Fruit fly (Drosophila melanogaster) whole organism, pupa: Measurements from ENCODE around the gene Gyf.

Source experiments
- CG10348 ChIP-seq: fragments of 200-800 bp; sonication (Bioruptor generic); IDR thresholded peaks from 2 replicates; pipeline ENCODE4 v1.3.6; 2022; ENCODE audit warnings: missing biosample characterization, missing genetic modification characterization
- CG13204 ChIP-seq: fragments of 200-800 bp; sonication (Bioruptor generic); optimal IDR thresholded peaks from 2 replicates; lab custom pipeline; 2018; ENCODE audit warnings: missing biosample characterization, mild to moderate bottlenecking, missing genetic modification characterization, moderate library complexity
- CG32121 ChIP-seq: fragments of 200-800 bp; sonication (Bioruptor generic); IDR thresholded peaks from 2 replicates; pipeline ENCODE4 v1.3.6; 2022; ENCODE audit warnings: missing biosample characterization, missing genetic modification characterization
- CG34367 ChIP-seq: fragments of 200-800 bp; sonication (Bioruptor generic); optimal IDR thresholded peaks from 2 replicates; lab custom pipeline; 2018; ENCODE audit warnings: missing biosample characterization, mild to moderate bottlenecking, missing genetic modification characterization
- CG4496 ChIP-seq: fragments of 200-800 bp; sonication (Bioruptor generic); IDR thresholded peaks from 3 replicates; pipeline ENCODE4 v1.3.6; 2022; ENCODE audit warnings: missing biosample characterization, missing genetic modification characterization
- CG8159 ChIP-seq: fragments of 200-800 bp; sonication (Bioruptor generic); optimal IDR thresholded peaks from 3 replicates; lab custom pipeline; 2018; ENCODE audit warnings: missing biosample characterization, mild to moderate bottlenecking, missing genetic modification characterization, moderate library complexity
- CG8301 ChIP-seq: fragments of 200-800 bp; sonication (Bioruptor generic); optimal IDR thresholded peaks from 2 replicates; lab custom pipeline; 2018; ENCODE audit warnings: missing biosample characterization, mild to moderate bottlenecking, missing genetic modification characterization
- EcR ChIP-seq: fragments of 200-800 bp; sonication (Bioruptor generic); optimal IDR thresholded peaks from 3 replicates; lab custom pipeline; 2019; ENCODE audit warnings: missing biosample characterization, missing genetic modification characterization, mild to moderate bottlenecking, moderate library complexity, missing genetic modification reagents
- Ets98B ChIP-seq: fragments of 200-800 bp; sonication (Bioruptor generic); IDR thresholded peaks from 2 replicates; pipeline ENCODE4 v1.3.6; 2022; ENCODE audit warnings: missing biosample characterization, missing genetic modification characterization
- Pif1A ChIP-seq: fragments of 200-800 bp; sonication (Bioruptor generic); optimal IDR thresholded peaks from 3 replicates; lab custom pipeline; 2016; ENCODE audit warnings: missing biosample characterization, missing genetic modification characterization
- fd96Ca ChIP-seq: fragments of 200-800 bp; sonication (Bioruptor generic); IDR thresholded peaks from 3 replicates; pipeline ENCODE4 v1.3.6; 2022; ENCODE audit warnings: missing biosample characterization, missing genetic modification characterization
- gl ChIP-seq: fragments of 200-800 bp; sonication (Bioruptor generic); optimal IDR thresholded peaks from 2 replicates; lab custom pipeline; 2018; ENCODE audit warnings: missing biosample characterization, mild to moderate bottlenecking, missing genetic modification characterization

dm6 chr4:834837-835534 lies 31.8 kb downstream of the Gyf start:
- TF ChIP-seq CG10348 (GFP tag; lab: Robert Waterston, UW) = no peak
- TF ChIP-seq CG8301 (tag; lab: Kevin White, UChicago) = no peak
- TF ChIP-seq gl (tag; lab: Kevin White, UChicago) = no peak
- TF ChIP-seq Ets98B (GFP tag; lab: Robert Waterston, UW) = no peak
- TF ChIP-seq Pif1A (GFP tag; lab: Kevin White, UChicago) = no peak
- no peak for TF ChIP-seq CG4496 (GFP tag; lab: Robert Waterston, UW)
- no peak for TF ChIP-seq CG13204 (GFP tag; lab: Kevin White, UChicago)
- TF ChIP-seq CG32121 (GFP tag; lab: Robert Waterston, UW) = no peak
- TF ChIP-seq CG8159 (tag; lab: Kevin White, UChicago) = no peak
- TF ChIP-seq CG34367 (tag; lab: Kevin White, UChicago) = no peak
- TF ChIP-seq fd96Ca = no peak
- TF ChIP-seq EcR = no peak
